Worm (Caenorhabditis elegans) whole organism, L1 larva: ENCODE data around the gene lron-1.
"Not testable (repeated sequence)": the region's sequence is repeated elsewhere in the genome, so short reads cannot be mapped to it uniquely, and the experiment has no call there.

Experiments used
- Y116A8C.19 ChIP-seq: sonication (generic microtip); optimal IDR thresholded peaks from 2 replicates; lab custom pipeline; 2016; ENCODE audit warnings: missing compliant biosample characterization, missing genetic modification characterization, borderline replicate concordance
- alr-1 ChIP-seq: fragments of 200-800 bp; sonication (Bioruptor generic); optimal IDR thresholded peaks from 2 replicates; lab custom pipeline; 2018; ENCODE audit warnings: borderline replicate concordance, mild to moderate bottlenecking, missing genetic modification characterization, missing compliant biosample characterization
- ama-1 ChIP-seq: fragments of 150-350 bp; optimal IDR thresholded peaks from 2 replicates; lab custom pipeline; 2014
- blmp-1 ChIP-seq: fragments of 150-350 bp; optimal IDR thresholded peaks from 2 replicates; lab custom pipeline; 2014; ENCODE audit warnings: missing biosample characterization, missing genetic modification characterization
- ceh-82 ChIP-seq, 3 experiments: fragments of 150-350 bp in 1 of 3; sonication (generic microtip) in 2 of 3; optimal IDR thresholded peaks; 2 replicates each; lab custom pipeline; 2014 to 2017; ENCODE audit warnings: missing biosample characterization in 3 of 3, missing genetic modification characterization in 3 of 3
- ceh-88 ChIP-seq: fragments of 200-800 bp; sonication (Bioruptor generic); IDR thresholded peaks from 2 replicates; pipeline ENCODE4 v1.3.6; 2022; ENCODE audit warnings: missing genetic modification characterization, missing compliant biosample characterization
- ces-1 ChIP-seq: fragments of 150-350 bp; optimal IDR thresholded peaks from 2 replicates; lab custom pipeline; 2014; ENCODE audit warnings: missing biosample characterization, missing genetic modification reagents, missing genetic modification characterization
- dsc-1 ChIP-seq: sonication (generic microtip); optimal IDR thresholded peaks from 2 replicates; lab custom pipeline; 2016; ENCODE audit warnings: mild to moderate bottlenecking, missing genetic modification characterization, missing compliant biosample characterization
- efl-1 ChIP-seq, 4 experiments: fragments of 150-350 bp; optimal IDR thresholded peaks in 3 of 4; peaks in 1 of 4; 1 replicate in 1 of 4; 2 replicates in 3 of 4; lab custom pipeline; 2014; ENCODE audit warnings: missing biosample characterization in 2 of 4, missing genetic modification characterization in 2 of 4, missing genetic modification reagents in 2 of 4
- egl-13 ChIP-seq: sonication (generic microtip); optimal IDR thresholded peaks from 2 replicates; lab custom pipeline; 2016; ENCODE audit warnings: missing genotype, missing genetic modification reagents, missing genetic modification characterization, missing compliant biosample characterization
- egl-27 ChIP-seq, 2 experiments: fragments of 150-350 bp in 1 of 2; sonication (generic microtip); optimal IDR thresholded peaks; 3 replicates each; lab custom pipeline; 2017 to 2018; ENCODE audit warnings: missing biosample characterization in 2 of 2, missing genetic modification characterization in 2 of 2, missing genetic modification reagents in 2 of 2
- elt-2 ChIP-seq: sonication (generic microtip); optimal IDR thresholded peaks from 2 replicates; lab custom pipeline; 2016; ENCODE audit warnings: missing genetic modification characterization, mild to moderate bottlenecking, inconsistent platforms, missing compliant biosample characterization, missing genetic modification reagents
- elt-3 ChIP-seq, 6 experiments: fragments of 150-350 bp in 1 of 6; sonication (generic microtip); optimal IDR thresholded peaks; 2 replicates each; lab custom pipeline; 2017 to 2018; ENCODE audit warnings: missing biosample characterization in 6 of 6, missing genetic modification characterization in 6 of 6, inconsistent platforms in 1 of 6
- hlh-4 ChIP-seq: sonication (generic microtip); optimal IDR thresholded peaks from 2 replicates; lab custom pipeline; 2016; ENCODE audit warnings: mild to moderate bottlenecking, missing genetic modification characterization, missing compliant biosample characterization
- hpl-2 ChIP-seq: fragments of 150-350 bp; optimal IDR thresholded peaks from 2 replicates; lab custom pipeline; 2014; ENCODE audit warnings: missing biosample characterization, missing genetic modification reagents, missing genetic modification characterization
- irx-1 ChIP-seq: sonication (generic microtip); optimal IDR thresholded peaks from 2 replicates; lab custom pipeline; 2016; ENCODE audit warnings: missing genetic modification characterization, missing compliant biosample characterization
- jun-1 ChIP-seq: fragments of 150-350 bp; optimal IDR thresholded peaks from 2 replicates; lab custom pipeline; 2014; ENCODE audit warnings: missing biosample characterization, missing genetic modification reagents, missing genetic modification characterization
- lin-13 ChIP-seq: fragments of 150-350 bp; optimal IDR thresholded peaks from 2 replicates; lab custom pipeline; 2014; ENCODE audit warnings: missing biosample characterization, missing genetic modification reagents, missing genetic modification characterization
- lin-15B ChIP-seq: fragments of 150-350 bp; sonication (generic microtip); optimal IDR thresholded peaks from 3 replicates; lab custom pipeline; 2014; ENCODE audit warnings: missing biosample characterization, missing genetic modification characterization
- lin-35 ChIP-seq, 2 experiments: fragments of 150-350 bp; optimal IDR thresholded peaks; 2 replicates each; lab custom pipeline; 2014; ENCODE audit warnings: missing biosample characterization in 2 of 2, missing genetic modification characterization in 2 of 2, missing genetic modification reagents in 2 of 2
- mab-9 ChIP-seq: fragments of 200-800 bp; sonication (Bioruptor generic); IDR thresholded peaks from 2 replicates; pipeline ENCODE4 v1.3.6; 2022; ENCODE audit warnings: missing genetic modification reagents, missing genetic modification characterization, missing compliant biosample characterization
- mep-1 ChIP-seq: fragments of 150-350 bp; optimal IDR thresholded peaks from 2 replicates; lab custom pipeline; 2014; ENCODE audit warnings: missing biosample characterization, missing genetic modification characterization
- nhr-12 ChIP-seq: sonication (generic microtip); optimal IDR thresholded peaks from 2 replicates; lab custom pipeline; 2017; ENCODE audit warnings: missing biosample characterization, missing genetic modification characterization
- nhr-237 ChIP-seq: fragments of 150-350 bp; optimal IDR thresholded peaks from 2 replicates; lab custom pipeline; 2014; ENCODE audit warnings: missing biosample characterization, missing genetic modification characterization
- nhr-47 ChIP-seq: sonication (generic microtip); optimal IDR thresholded peaks from 2 replicates; lab custom pipeline; 2016; ENCODE audit warnings: mild to moderate bottlenecking, missing genetic modification characterization, moderate library complexity, missing compliant biosample characterization
- nhr-71 ChIP-seq: sonication (generic microtip); optimal IDR thresholded peaks from 2 replicates; lab custom pipeline; 2016; ENCODE audit warnings: mild to moderate bottlenecking, missing genetic modification characterization, moderate library complexity, missing compliant biosample characterization
- nhr-76 ChIP-seq: sonication (generic microtip); optimal IDR thresholded peaks from 2 replicates; lab custom pipeline; 2017; ENCODE audit warnings: missing biosample characterization, missing genetic modification characterization
- nhr-77 ChIP-seq: fragments of 150-350 bp; optimal IDR thresholded peaks from 2 replicates; lab custom pipeline; 2014; ENCODE audit warnings: missing biosample characterization, missing genetic modification characterization
- nhr-84 ChIP-seq: sonication (generic microtip); optimal IDR thresholded peaks from 2 replicates; lab custom pipeline; 2017; ENCODE audit warnings: missing biosample characterization, missing genetic modification characterization
- pag-3 ChIP-seq: sonication (generic microtip); optimal IDR thresholded peaks from 2 replicates; lab custom pipeline; 2017; ENCODE audit warnings: missing genetic modification characterization, mild to moderate bottlenecking, missing compliant biosample characterization, antibody characterized with exemption, borderline replicate concordance; ENCODE audit not compliant: insufficient read depth
- pax-3 ChIP-seq: fragments of 200-800 bp; sonication (Bioruptor generic); optimal IDR thresholded peaks from 2 replicates; lab custom pipeline; 2018; ENCODE audit warnings: mild to moderate bottlenecking, missing genetic modification characterization, moderate library complexity, missing compliant biosample characterization
- pqm-1 ChIP-seq: sonication (generic microtip); optimal IDR thresholded peaks from 3 replicates; lab custom pipeline; 2017; ENCODE audit warnings: missing biosample characterization, missing genetic modification characterization
- snpc-4 ChIP-seq: fragments of 150-350 bp; optimal IDR thresholded peaks from 2 replicates; lab custom pipeline; 2014; ENCODE audit warnings: missing biosample characterization, missing genetic modification characterization
- snu-23 ChIP-seq: sonication (generic microtip); optimal IDR thresholded peaks from 2 replicates; lab custom pipeline; 2016; ENCODE audit warnings: missing genetic modification characterization, missing compliant biosample characterization
- sox-4 ChIP-seq: sonication (generic microtip); optimal IDR thresholded peaks from 2 replicates; lab custom pipeline; 2016; ENCODE audit warnings: missing genetic modification characterization, missing compliant biosample characterization
- swsn-7 ChIP-seq: sonication (generic microtip); optimal IDR thresholded peaks from 2 replicates; lab custom pipeline; 2016; ENCODE audit warnings: missing genetic modification characterization, missing compliant biosample characterization
- tbx-2 ChIP-seq: sonication (generic microtip); optimal IDR thresholded peaks from 2 replicates; lab custom pipeline; 2016; ENCODE audit warnings: missing genetic modification characterization, missing compliant biosample characterization
- tlp-1 ChIP-seq: fragments of 150-350 bp; optimal IDR thresholded peaks from 2 replicates; lab custom pipeline; 2014; ENCODE audit warnings: missing biosample characterization, missing genetic modification characterization
- unc-130 ChIP-seq: fragments of 150-350 bp; optimal IDR thresholded peaks from 2 replicates; lab custom pipeline; 2017; ENCODE audit warnings: missing biosample characterization, missing genetic modification characterization, inconsistent platforms
- unc-86 ChIP-seq: sonication (generic microtip); optimal IDR thresholded peaks from 2 replicates; lab custom pipeline; 2016; ENCODE audit warnings: missing genetic modification characterization, missing compliant biosample characterization
- xbp-1 ChIP-seq: sonication (generic microtip); optimal IDR thresholded peaks from 2 replicates; lab custom pipeline; 2016; ENCODE audit warnings: missing genetic modification characterization, missing compliant biosample characterization
- zag-1 ChIP-seq: fragments of 150-350 bp; optimal IDR thresholded peaks from 2 replicates; lab custom pipeline; 2014; ENCODE audit warnings: missing biosample characterization, missing genetic modification characterization
- zip-4 ChIP-seq: fragments of 200-800 bp; sonication (Bioruptor generic); optimal IDR thresholded peaks from 2 replicates; lab custom pipeline; 2018; ENCODE audit warnings: mild to moderate bottlenecking, missing genetic modification characterization, moderate library complexity, missing compliant biosample characterization
- ztf-4 ChIP-seq: fragments of 150-350 bp; optimal IDR thresholded peaks from 2 replicates; lab custom pipeline; 2014; ENCODE audit warnings: missing biosample characterization, missing genetic modification characterization

lron-1 gene

ce11 chrX:14572419-14572818, at the start of gene lron-1:
TSS of gene lron-1 (plus strand) at chrX:14572719.
- TF ChIP-seq elt-2 (no peak), Y116A8C.19 (tag; lab: Kevin White, UChicago) (no peak)

- TF ChIP-seq egl-13 (tag; lab: Kevin White, UChicago) (no peak), unc-130 (no peak), nhr-71 (tag; lab: Kevin White, UChicago) (no peak), lin-35 (GFP tag; optimal IDR thresholded peaks at IDR 0.05; lab: Kevin White, UChicago) (no peak), zag-1 (tag; lab: Kevin White, UChicago) (no peak)
Measured at ce11 chrX:14523275-14523674, 49.2 kb upstream of the lron-1 start, which contains the start of gene nspc-16. TSS of gene nspc-16 (plus strand) at chrX:14523575.

- not testable (repeated sequence) for TF ChIP-seq pag-3; hlh-4 (tag; lab: Kevin White, UChicago); swsn-7 (tag; lab: Kevin White, UChicago)
- TF ChIP-seq, all 84 proteins: peak for 0; not testable (repeated sequence) for 84
Measured at ce11 chrX:14525081-14525324, 47.5 kb upstream of the lron-1 start, which contains the start of gene nspc-17. TSS of gene nspc-17 (minus strand) at chrX:14525181.

ce11 chrX:14525325-14526305, 46.9 kb upstream of the lron-1 start:
- TF ChIP-seq ces-1 (GFP tag; lab: Kevin White, UChicago), result peak; percentile 95
- TF ChIP-seq irx-1 (tag; lab: Kevin White, UChicago), result peak; percentile 100
- TF ChIP-seq nhr-12, result peak; percentile 83
- TF ChIP-seq nhr-47 (tag; lab: Kevin White, UChicago), result peak; percentile 100
- peak; percentile 99 for TF ChIP-seq tbx-2 (tag; lab: Kevin White, UChicago)
- peak; percentile 97 for TF ChIP-seq mab-9 (GFP tag; lab: Robert Waterston, UW)
- TF ChIP-seq unc-86 (tag; lab: Kevin White, UChicago), result peak; percentile 97
- peak; percentile 90 for TF ChIP-seq nhr-76 (tag; lab: Kevin White, UChicago)
- peak; percentile 100 for TF ChIP-seq jun-1 (tag; lab: Kevin White, UChicago)
- TF ChIP-seq ceh-82 (tag; optimal IDR thresholded peaks at IDR 0.05; lab: Kevin White, UChicago), result peak; percentile 99 to 100 (median 100)
- no peak for TF ChIP-seq alr-1 (tag; lab: Kevin White, UChicago)
- peak; percentile 94 for TF ChIP-seq snpc-4 (tag; lab: Kevin White, UChicago)
- peak; percentile 86 for TF ChIP-seq tlp-1
- TF ChIP-seq efl-1 (optimal IDR thresholded peaks at IDR 0.05; lab: Kevin White, UChicago), result peak; percentile 86 to 90
- TF ChIP-seq efl-1 (GFP tag; optimal IDR thresholded peaks at IDR 0.05 in 1 of 2; lab: Kevin White, UChicago), result peak; percentile 56 to 96
- TF ChIP-seq pax-3, result peak; percentile 94
- peak; percentile 100 for TF ChIP-seq snu-23 (GFP tag; lab: Kevin White, UChicago)
- TF ChIP-seq swsn-7 (tag; lab: Kevin White, UChicago), result peak; percentile 99
- TF ChIP-seq nhr-77 (tag; lab: Kevin White, UChicago), result peak; percentile 99
- peak; percentile 97 for TF ChIP-seq zip-4
- TF ChIP-seq unc-130, result peak; percentile 92
- TF ChIP-seq egl-27 (tag; optimal IDR thresholded peaks at IDR 0.05; lab: Kevin White, UChicago), result peak; percentile 89 to 98
- TF ChIP-seq nhr-237 (tag; lab: Kevin White, UChicago), result peak; percentile 99
- peak; percentile 100 for TF ChIP-seq mep-1 (tag; lab: Kevin White, UChicago)
- TF ChIP-seq dsc-1, result peak; percentile 100
- TF ChIP-seq ceh-88, result peak; percentile 97
- TF ChIP-seq sox-4 (tag; lab: Kevin White, UChicago), result peak; percentile 98
- peak; percentile 97 for TF ChIP-seq hpl-2 (GFP tag; lab: Kevin White, UChicago)
- peak; percentile 50 to 99 (median 88) for TF ChIP-seq elt-3 (tag; optimal IDR thresholded peaks at IDR 0.05; lab: Kevin White, UChicago)
- no peak for TF ChIP-seq nhr-84
- peak; percentile 94 for TF ChIP-seq lin-13 (GFP tag; lab: Kevin White, UChicago)
- peak; percentile 72 for TF ChIP-seq Y116A8C.19 (tag; lab: Kevin White, UChicago)
- peak; percentile 99 for TF ChIP-seq ztf-4 (tag; lab: Kevin White, UChicago)
- no peak for TF ChIP-seq ama-1 (lab: Kevin White, UChicago)
- TF ChIP-seq xbp-1 (tag; lab: Kevin White, UChicago), result peak; percentile 96
- peak; percentile 98 for TF ChIP-seq pqm-1 (tag; lab: Kevin White, UChicago)
- peak; percentile 60 for TF ChIP-seq blmp-1
- peak; percentile 34 for TF ChIP-seq lin-15B (tag; lab: Kevin White, UChicago)
